Worm (Caenorhabditis elegans): ENCODE results near the gene best-3.

The best-3 gene

DNA sequence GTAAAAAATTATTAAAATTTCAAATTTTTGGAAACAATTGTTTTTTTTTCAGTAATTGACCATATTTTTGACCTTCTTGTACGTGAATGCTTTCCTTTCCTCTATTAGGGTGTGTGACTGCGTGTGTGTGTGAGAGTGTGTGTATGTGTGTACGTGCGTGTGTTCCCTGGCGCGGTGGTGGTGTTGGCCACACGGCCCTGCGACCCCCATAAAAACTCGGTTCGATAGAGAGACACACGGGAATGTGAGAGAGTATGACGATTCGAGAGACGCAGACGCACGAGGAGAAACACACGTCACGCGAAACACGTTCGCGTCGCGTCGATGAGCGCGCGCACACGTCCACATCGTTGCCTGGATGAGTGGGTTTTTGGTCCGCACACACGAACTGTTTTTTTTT is 6.0 kb downstream of the best-3 start (continued):
- TF ChIP-seq blmp-1 (tag; optimal IDR thresholded peaks at IDR 0.05; ENCODE audit: insufficient read depth) (no peak), lin-13 (GFP tag; optimal IDR thresholded peaks at IDR 0.05) (peak; percentile 69), nhr-11 (tag; optimal IDR thresholded peaks at IDR 0.05) (no peak), C34F6.9 (tag; optimal IDR thresholded peaks at IDR 0.05) (peak; percentile 85), ztf-4 (tag; optimal IDR thresholded peaks at IDR 0.05) (no peak), elt-3 (tag; optimal IDR thresholded peaks at IDR 0.05) (no peak), nhr-10 (tag; optimal IDR thresholded peaks at IDR 0.05) (no peak), dmd-4 (tag; optimal IDR thresholded peaks at IDR 0.05) (no peak), zag-1 (tag; optimal IDR thresholded peaks at IDR 0.05) (peak; percentile 41), nhr-129 (tag; optimal IDR thresholded peaks at IDR 0.05) (peak; percentile 86), elt-1 (tag; optimal IDR thresholded peaks at IDR 0.05) (no peak), lsy-2 (tag; optimal IDR thresholded peaks at IDR 0.05) (peak; percentile 38 to 66)

DNA sequence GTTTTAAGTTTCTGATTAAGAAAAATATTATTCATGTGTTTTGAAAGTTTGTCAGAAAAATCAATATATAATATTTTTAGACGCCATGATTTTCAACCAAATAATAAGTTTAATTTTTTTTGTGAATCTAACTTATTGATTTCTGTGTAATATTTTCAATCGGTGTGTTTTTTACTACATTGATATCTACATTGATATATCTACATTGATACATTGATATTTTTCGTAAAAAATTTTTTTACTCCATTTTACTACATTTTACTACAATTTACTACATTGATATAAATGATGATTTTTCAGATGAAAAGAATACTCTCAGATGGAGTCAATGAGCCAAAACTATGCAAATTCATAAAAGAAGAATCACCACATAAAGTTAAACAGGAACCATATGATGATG is 6.5 kb downstream of the best-3 start, which contains the start of gene gmeb-1:
gmeb-1 (plus strand) TSS at position 301 of the 400 bp plus-strand sequence.
- no peak for TF ChIP-seq sem-4 (tag; optimal IDR thresholded peaks at IDR 0.05)
- no peak for TF ChIP-seq alr-1 (tag; optimal IDR thresholded peaks at IDR 0.05)
- no peak for TF ChIP-seq ztf-1 (GFP tag; conservative IDR thresholded peaks at IDR 0.05)
- no peak for TF ChIP-seq R02D3.7 (tag; optimal IDR thresholded peaks at IDR 0.05)
- no peak for TF ChIP-seq crh-2 (tag; optimal IDR thresholded peaks at IDR 0.05)
- no peak for TF ChIP-seq egl-27 (tag; optimal IDR thresholded peaks at IDR 0.05)
- TF ChIP-seq mab-5 (tag; optimal IDR thresholded peaks at IDR 0.05): no peak
- no peak for TF ChIP-seq gmeb-1 (tag; optimal IDR thresholded peaks at IDR 0.05)

DNA sequence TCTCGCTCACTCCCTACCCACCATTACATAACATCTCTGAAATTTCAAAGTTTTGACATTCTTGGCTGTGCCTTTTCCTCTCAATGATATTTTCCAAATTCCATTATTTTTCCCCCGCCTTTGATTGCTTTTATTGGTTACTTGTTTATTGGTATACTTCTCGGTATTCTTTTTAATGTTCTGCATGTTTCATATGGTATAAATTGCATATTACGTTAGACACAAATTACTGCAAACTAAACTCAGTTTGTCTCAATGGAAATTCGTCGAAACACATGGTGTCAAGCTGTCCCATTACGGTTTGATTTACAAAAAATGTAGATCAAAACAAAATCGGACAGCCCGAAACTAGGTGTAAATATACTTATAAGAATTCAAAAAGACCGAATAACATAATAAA is 9.2 kb downstream of the best-3 start:
- TF ChIP-seq nhr-6 (tag; optimal IDR thresholded peaks at IDR 0.05) (peak; percentile 59), ztf-11 (tag; optimal IDR thresholded peaks at IDR 0.05) (no peak), nhr-12 (tag; optimal IDR thresholded peaks at IDR 0.05) (no peak), unc-55 (GFP tag; optimal IDR thresholded peaks at IDR 0.05) (no peak)

DNA sequence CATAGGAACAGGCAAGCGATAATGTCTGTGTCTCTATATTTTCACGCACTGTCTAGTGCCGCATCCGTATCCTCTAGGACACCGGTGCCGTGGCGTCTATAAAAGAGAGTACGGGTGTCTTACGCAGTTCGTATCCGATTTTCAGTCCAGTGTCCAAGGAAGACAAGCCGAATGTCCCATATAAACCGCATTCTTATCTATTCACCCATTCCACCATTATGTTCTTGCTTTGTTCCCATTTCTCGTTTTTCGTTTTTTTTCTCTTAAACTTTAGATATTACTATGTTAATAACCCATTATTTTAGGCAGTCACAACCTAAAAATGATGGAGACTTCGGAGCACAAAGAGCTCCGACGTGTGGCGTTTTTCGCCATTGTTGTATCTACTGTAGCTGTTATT is 10.2 kb downstream of the best-3 start, which contains the start of gene sqt-2:
sqt-2 (plus strand) TSS at position 301 of the 400 bp plus-strand sequence.
- TF ChIP-seq unc-62 (GFP tag; optimal IDR thresholded peaks at IDR 0.05): no peak
- no peak for TF ChIP-seq sma-9 (GFP tag; optimal IDR thresholded peaks at IDR 0.05)
- TF ChIP-seq sma-9 (tag; optimal IDR thresholded peaks at IDR 0.05): no peak
- peak; percentile 37 for TF ChIP-seq nhr-6 (tag; optimal IDR thresholded peaks at IDR 0.05)
- TF ChIP-seq zag-1 (tag; optimal IDR thresholded peaks at IDR 0.05): no peak
- peak; percentile 25 for TF ChIP-seq nhr-21 (tag; optimal IDR thresholded peaks at IDR 0.05)
- peak; percentile 13 for TF ChIP-seq ama-1 (optimal IDR thresholded peaks at IDR 0.05)
- TF ChIP-seq F13H6.1 (tag; optimal IDR thresholded peaks at IDR 0.05): no peak

DNA sequence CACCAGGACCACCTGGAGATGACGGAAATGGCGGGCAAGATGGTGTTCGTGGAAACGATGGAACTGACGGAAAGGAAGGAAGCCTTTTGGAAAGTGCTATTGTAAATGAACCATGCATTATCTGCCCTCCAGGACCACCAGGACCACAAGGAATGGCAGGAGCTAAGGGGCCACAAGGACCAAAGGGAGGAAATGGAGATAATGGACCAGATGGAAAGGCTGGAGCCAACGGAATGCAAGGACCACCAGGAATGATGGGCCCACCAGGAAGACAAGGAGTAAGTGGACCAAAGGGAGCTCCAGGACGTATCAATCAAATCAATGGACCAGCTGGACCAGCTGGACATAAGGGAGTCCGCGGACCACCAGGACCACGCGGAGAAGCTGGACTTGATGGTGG is 11.0 kb downstream of the best-3 start:
- peak; percentile 27 for TF ChIP-seq elt-3 (tag; optimal IDR thresholded peaks at IDR 0.05)
- TF ChIP-seq ceh-82 (tag; optimal IDR thresholded peaks at IDR 0.05): no peak
- TF ChIP-seq nhr-77 (tag; optimal IDR thresholded peaks at IDR 0.05): no peak
- TF ChIP-seq zag-1 (tag; optimal IDR thresholded peaks at IDR 0.05): no peak
- peak; percentile 62 for TF ChIP-seq ama-1 (optimal IDR thresholded peaks at IDR 0.05)
- TF ChIP-seq ZK546.5 (tag; optimal IDR thresholded peaks at IDR 0.05): no peak

DNA sequence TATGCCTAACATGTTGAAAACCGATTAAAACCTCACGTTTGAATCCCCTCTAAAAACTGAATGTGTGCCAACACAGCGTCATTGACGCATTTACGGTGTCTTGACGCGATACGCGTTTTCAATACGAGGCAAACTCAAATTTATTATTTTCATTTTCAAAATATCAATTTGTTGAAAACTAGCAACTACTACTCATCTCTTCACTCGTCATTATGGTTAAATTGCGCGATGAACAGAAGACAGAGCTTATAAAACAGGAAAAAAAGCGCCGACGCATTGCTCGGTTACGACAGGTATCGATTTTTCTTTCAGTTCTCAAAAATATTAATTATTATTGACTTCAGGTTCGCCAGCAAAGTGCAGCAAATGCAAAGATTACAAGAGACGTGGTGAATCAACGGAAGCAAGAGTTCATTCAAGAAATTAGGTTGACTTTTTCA is 11.8 kb downstream of the best-3 start, which contains the start of gene enee-1:
enee-1 (plus strand) TSS at position 108 of the 440 bp plus-strand sequence.
- TF ChIP-seq Y55F3AM.14 (GFP tag; optimal IDR thresholded peaks at IDR 0.05) (no peak), ama-1 (optimal IDR thresholded peaks at IDR 0.05) (peak; percentile 87), nhr-11 (tag; optimal IDR thresholded peaks at IDR 0.05) (no peak), ztf-4 (tag; optimal IDR thresholded peaks at IDR 0.05) (peak; percentile 5), mdl-1 (tag; optimal IDR thresholded peaks at IDR 0.05) (peak in 1 of 2 experiments; percentile 36), dmd-4 (tag; optimal IDR thresholded peaks at IDR 0.05) (no peak), nhr-77 (tag; optimal IDR thresholded peaks at IDR 0.05) (peak; percentile 18), nhr-6 (tag; optimal IDR thresholded peaks at IDR 0.05) (peak; percentile 99), lin-11 (tag; optimal IDR thresholded peaks at IDR 0.05) (peak; percentile 62), nhr-12 (tag; optimal IDR thresholded peaks at IDR 0.05) (no peak), blmp-1 (tag; optimal IDR thresholded peaks at IDR 0.05; ENCODE audit: insufficient read depth) (peak; percentile 38), unc-39 (tag; optimal IDR thresholded peaks at IDR 0.05) (no peak), ZK546.5 (tag; optimal IDR thresholded peaks at IDR 0.05) (no peak), lin-39 (tag; optimal IDR thresholded peaks at IDR 0.05) (no peak), ztf-11 (tag; optimal IDR thresholded peaks at IDR 0.05) (no peak), lin-13 (GFP tag; optimal IDR thresholded peaks at IDR 0.05) (peak; percentile 91), alr-1 (tag; optimal IDR thresholded peaks at IDR 0.05) (no peak), egl-27 (tag; optimal IDR thresholded peaks at IDR 0.05) (peak; percentile 4), nhr-21 (tag; optimal IDR thresholded peaks at IDR 0.05) (peak; percentile 94), mbf-1 (tag; optimal IDR thresholded peaks at IDR 0.05) (no peak), ztf-1 (GFP tag; conservative IDR thresholded peaks at IDR 0.05) (no peak), R02D3.7 (tag; optimal IDR thresholded peaks at IDR 0.05) (peak; percentile 62), elt-3 (tag; optimal IDR thresholded peaks at IDR 0.05) (no peak), unc-55 (GFP tag; optimal IDR thresholded peaks at IDR 0.05) (peak; percentile 97), fos-1 (tag; optimal IDR thresholded peaks at IDR 0.05) (peak; percentile 50), sem-4 (tag; optimal IDR thresholded peaks at IDR 0.05) (no peak), C34F6.9 (tag; optimal IDR thresholded peaks at IDR 0.05) (peak; percentile 90), nhr-237 (tag; optimal IDR thresholded peaks at IDR 0.05) (no peak), nhr-129 (tag; optimal IDR thresholded peaks at IDR 0.05) (peak; percentile 91), ceh-82 (tag; optimal IDR thresholded peaks at IDR 0.05) (peak; percentile 67), mab-5 (tag; optimal IDR thresholded peaks at IDR 0.05) (peak; percentile 77)

Measured in whole organism, L2 larva.